Fruit fly (Drosophila melanogaster) whole organism, wandering third instar larva: ENCODE results near the gene Tusp.

Experiments used
- Abd-B ChIP-seq: fragments of >200 bp; optimal IDR thresholded peaks from 2 replicates; lab custom pipeline; 2017; ENCODE audit warnings: missing biosample characterization, missing genetic modification characterization
- CG32264 ChIP-seq: fragments of 200-800 bp; sonication (Bioruptor generic); optimal IDR thresholded peaks from 2 replicates; lab custom pipeline; 2016; ENCODE audit warnings: missing biosample characterization, missing genetic modification characterization
- CG9705 ChIP-seq: fragments of 200-800 bp; sonication (Bioruptor generic); optimal IDR thresholded peaks from 2 replicates; lab custom pipeline; 2018; ENCODE audit warnings: missing biosample characterization, mild to moderate bottlenecking, missing genetic modification characterization
- CrebA ChIP-seq: fragments of 200-800 bp; sonication (Bioruptor generic); optimal IDR thresholded peaks from 2 replicates; lab custom pipeline; 2016; ENCODE audit warnings: missing biosample characterization, mild to moderate bottlenecking, missing genetic modification characterization, borderline replicate concordance
- Dfd ChIP-seq: fragments of >200 bp; optimal IDR thresholded peaks from 2 replicates; lab custom pipeline; 2017; ENCODE audit warnings: missing biosample characterization, missing genetic modification characterization
- Dif ChIP-seq: fragments of 200-275, 200-300 bp; sonication (Bioruptor generic); optimal IDR thresholded peaks from 2 replicates; lab custom pipeline; 2018; ENCODE audit warnings: missing biosample characterization, missing genetic modification characterization; ENCODE audit not compliant: partially characterized antibody
- GATAd ChIP-seq: sonication (Bioruptor generic); optimal IDR thresholded peaks from 2 replicates; lab custom pipeline; 2016; ENCODE audit warnings: missing biosample characterization, missing genetic modification characterization
- HLH106 ChIP-seq: fragments of 200-800 bp; optimal IDR thresholded peaks from 3 replicates; lab custom pipeline; 2019; ENCODE audit warnings: missing biosample characterization, mild to moderate bottlenecking, missing genetic modification characterization, moderate library complexity
- Hnf4 ChIP-seq: fragments of 200-800 bp; sonication (Bioruptor generic); optimal IDR thresholded peaks from 2 replicates; lab custom pipeline; 2016; ENCODE audit warnings: missing biosample characterization, mild to moderate bottlenecking, missing genetic modification characterization
- Hr78 ChIP-seq: fragments of >200 bp; optimal IDR thresholded peaks from 2 replicates; lab custom pipeline; 2017; ENCODE audit warnings: missing biosample characterization, missing genetic modification characterization
- Hr83 ChIP-seq: fragments of 200-300 bp; sonication (Bioruptor generic); optimal IDR thresholded peaks from 2 replicates; lab custom pipeline; 2016; ENCODE audit warnings: missing biosample characterization, mild to moderate bottlenecking, missing genetic modification characterization, moderate library complexity; ENCODE audit not compliant: poor library complexity, severe bottlenecking
- Jra ChIP-seq: sonication (Bioruptor generic); optimal IDR thresholded peaks from 2 replicates; lab custom pipeline; 2016; ENCODE audit warnings: missing biosample characterization, missing genetic modification characterization
- Mio ChIP-seq: sonication (Bioruptor generic); optimal IDR thresholded peaks from 2 replicates; lab custom pipeline; 2016; ENCODE audit warnings: missing biosample characterization, missing genetic modification characterization
- Myc ChIP-seq: fragments of >200 bp; optimal IDR thresholded peaks from 2 replicates; lab custom pipeline; 2017
- N ChIP-seq: fragments of >200 bp; optimal IDR thresholded peaks from 2 replicates; lab custom pipeline; 2018; ENCODE audit warnings: missing biosample characterization, missing external identifiers, missing genetic modification characterization
- OdsH ChIP-seq: fragments of 200-800 bp; sonication (Bioruptor generic); optimal IDR thresholded peaks from 2 replicates; lab custom pipeline; 2016; ENCODE audit warnings: missing biosample characterization, mild to moderate bottlenecking, missing genetic modification characterization
- Rel ChIP-seq, 2 experiments: fragments of 200-800 bp; sonication (Bioruptor generic) in 1 of 2; optimal IDR thresholded peaks; 2 replicates in 1 of 2; 3 replicates in 1 of 2; lab custom pipeline; 2016 to 2019; ENCODE audit warnings: mild to moderate bottlenecking in 2 of 2, missing biosample characterization in 2 of 2, missing genetic modification characterization in 2 of 2, moderate library complexity in 1 of 2
- Sp1 ChIP-seq: fragments of 200-800 bp; sonication (Bioruptor generic); optimal IDR thresholded peaks from 3 replicates; lab custom pipeline; 2019; ENCODE audit warnings: missing biosample characterization, mild to moderate bottlenecking, missing genetic modification characterization, moderate library complexity
- Vsx2 ChIP-seq: fragments of 200-300, 225-300 bp; sonication (Bioruptor generic); optimal IDR thresholded peaks from 2 replicates; lab custom pipeline; 2018; ENCODE audit warnings: missing biosample characterization, missing genetic modification characterization; ENCODE audit not compliant: partially characterized antibody
- br ChIP-seq: fragments of 200-800 bp; sonication (Bioruptor generic); optimal IDR thresholded peaks from 2 replicates; lab custom pipeline; 2016; ENCODE audit warnings: missing biosample characterization, missing genetic modification characterization
- brk ChIP-seq: fragments of 200-800 bp; sonication (Bioruptor generic); optimal IDR thresholded peaks from 2 replicates; lab custom pipeline; 2016; ENCODE audit warnings: missing biosample characterization, mild to moderate bottlenecking, missing genetic modification characterization
- dl ChIP-seq, 2 experiments: fragments of 175-275, 200-275 bp in 1 of 2; fragments of 200-275 bp in 1 of 2; sonication (Bioruptor generic); optimal IDR thresholded peaks; lab custom pipeline; 2018; ENCODE audit warnings: mild to moderate bottlenecking in 2 of 2, missing biosample characterization in 2 of 2, missing genetic modification characterization in 2 of 2, moderate library complexity in 2 of 2; ENCODE audit not compliant: partially characterized antibody in 2 of 2, insufficient read depth in 1 of 2
- dmrt93B ChIP-seq: fragments of 200-800 bp; sonication (Bioruptor generic); optimal IDR thresholded peaks from 2 replicates; lab custom pipeline; 2018; ENCODE audit warnings: missing biosample characterization, mild to moderate bottlenecking, missing genetic modification characterization
- dsf ChIP-seq: sonication (Bioruptor generic); optimal IDR thresholded peaks from 2 replicates; lab custom pipeline; 2016; ENCODE audit warnings: missing biosample characterization, missing genetic modification characterization, borderline replicate concordance
- ey ChIP-seq: fragments of 200-800 bp; sonication (Bioruptor generic); optimal IDR thresholded peaks from 2 replicates; lab custom pipeline; 2016; ENCODE audit warnings: missing biosample characterization, missing genetic modification characterization
- foxo ChIP-seq, 2 experiments: fragments of 200-800 bp; sonication (Bioruptor generic); optimal IDR thresholded peaks; 2 replicates in 1 of 2; 3 replicates in 1 of 2; lab custom pipeline; 2016 to 2017; ENCODE audit warnings: missing biosample characterization in 2 of 2, missing genetic modification characterization in 2 of 2
- fru ChIP-seq: fragments of 200-800 bp; sonication (Bioruptor generic); optimal IDR thresholded peaks from 3 replicates; lab custom pipeline; 2016; ENCODE audit warnings: missing biosample characterization, mild to moderate bottlenecking, missing genetic modification characterization
- h ChIP-seq: fragments of 200-800 bp; sonication (Bioruptor generic); optimal IDR thresholded peaks from 3 replicates; lab custom pipeline; 2016; ENCODE audit warnings: missing biosample characterization, mild to moderate bottlenecking, missing genetic modification characterization
- jim ChIP-seq: fragments of 175-275, 200-325 bp; sonication (Bioruptor generic); optimal IDR thresholded peaks from 2 replicates; lab custom pipeline; 2016; ENCODE audit warnings: missing biosample characterization, mild to moderate bottlenecking, missing genetic modification characterization
- lola ChIP-seq: fragments of >200 bp; optimal IDR thresholded peaks from 2 replicates; lab custom pipeline; 2017; ENCODE audit warnings: missing biosample characterization, missing genetic modification characterization
- pan ChIP-seq: fragments of >200 bp; optimal IDR thresholded peaks from 2 replicates; lab custom pipeline; 2017
- psq ChIP-seq: fragments of 200-800 bp; sonication (Bioruptor generic); optimal IDR thresholded peaks from 3 replicates; lab custom pipeline; 2017; ENCODE audit warnings: missing biosample characterization, mild to moderate bottlenecking, missing genetic modification characterization, moderate library complexity
- rgr ChIP-seq: fragments of 200-800 bp; sonication (Bioruptor generic); optimal IDR thresholded peaks from 3 replicates; lab custom pipeline; 2016; ENCODE audit warnings: missing biosample characterization, mild to moderate bottlenecking, missing genetic modification characterization
- sage ChIP-seq: fragments of 200-800 bp; sonication (Bioruptor generic); optimal IDR thresholded peaks from 2 replicates; lab custom pipeline; 2016; ENCODE audit warnings: missing biosample characterization, mild to moderate bottlenecking, missing genetic modification characterization
- sv ChIP-seq: fragments of 200-800 bp; sonication (Bioruptor generic); optimal IDR thresholded peaks from 3 replicates; lab custom pipeline; 2016; ENCODE audit warnings: missing biosample characterization, missing genetic modification characterization
- tai ChIP-seq: sonication (Bioruptor generic); optimal IDR thresholded peaks from 2 replicates; lab custom pipeline; 2016; ENCODE audit warnings: missing biosample characterization, missing genetic modification characterization
- usp ChIP-seq: fragments of >200 bp; optimal IDR thresholded peaks from 2 replicates; lab custom pipeline; 2017; ENCODE audit warnings: missing biosample characterization, missing genetic modification characterization
- woc ChIP-seq: sonication (Bioruptor generic); optimal IDR thresholded peaks from 2 replicates; lab custom pipeline; 2016; ENCODE audit warnings: missing biosample characterization, mild to moderate bottlenecking, missing genetic modification characterization

Tusp gene

dm6 chr3R:27607218-27607929, at the start of gene Tusp, which contains the start of gene dsd:
Gene Tusp (plus strand): TSS chr3R:27607879.
Gene dsd (minus strand): TSS chr3R:27607396.
- TF ChIP-seq GATAd (GFP tag; lab: Kevin White, UChicago) (peak; percentile 68), woc (GFP tag; lab: Kevin White, UChicago) (peak; percentile 67), Hr83 (peak; percentile 94), lola (GFP tag; lab: Kevin White, UChicago) (no peak), jim (GFP tag; lab: Kevin White, UChicago) (peak; percentile 79), psq (GFP tag; lab: Kevin White, UChicago) (peak; percentile 71), N (GFP tag; lab: Kevin White, UChicago) (no peak), HLH106 (peak; percentile 75), CG9705 (peak; percentile 60), Jra (GFP tag; lab: Kevin White, UChicago) (peak; percentile 46), dmrt93B (peak; percentile 66), Mio (GFP tag; lab: Kevin White, UChicago) (peak; percentile 27), rgr (GFP tag; lab: Kevin White, UChicago) (peak; percentile 82), CG32264 (GFP tag; lab: Kevin White, UChicago) (no peak), dsf (GFP tag; lab: Kevin White, UChicago) (peak; percentile 12), dl (GFP tag; optimal IDR thresholded peaks at IDR 0.05; lab: Kevin White, UChicago; ENCODE audit: insufficient read depth in 1 of 2, partially characterized antibody in 2 of 2) (no peak), h (GFP tag; lab: Kevin White, UChicago) (peak; percentile 79), CrebA (GFP tag; lab: Kevin White, UChicago) (peak; percentile 2), sage (no peak), OdsH (GFP tag; lab: Kevin White, UChicago) (peak; percentile 57), Abd-B (GFP tag; lab: Kevin White, UChicago) (no peak), ey (GFP tag; lab: Kevin White, UChicago) (peak; percentile 58), Sp1 (GFP tag; lab: Kevin White, UChicago) (peak; percentile 60), Vsx2 (GFP tag; lab: Kevin White, UChicago) (no peak), brk (GFP tag; lab: Kevin White, UChicago) (peak; percentile 55), sv (peak; percentile 82), pan (lab: Kevin White, UChicago) (no peak), Dif (GFP tag; lab: Kevin White, UChicago) (no peak), foxo (GFP tag; optimal IDR thresholded peaks at IDR 0.05; lab: Kevin White, UChicago) (peak in 1 of 2 experiments; percentile 85), Hr78 (GFP tag; lab: Kevin White, UChicago) (no peak), br (GFP tag; lab: Kevin White, UChicago) (peak; percentile 73), tai (GFP tag; lab: Kevin White, UChicago) (no peak), fru (GFP tag; lab: Kevin White, UChicago) (peak; percentile 72), Hnf4 (GFP tag; lab: Kevin White, UChicago) (peak; percentile 90), usp (GFP tag; lab: Kevin White, UChicago) (no peak), Rel (GFP tag; optimal IDR thresholded peaks at IDR 0.05; lab: Kevin White, UChicago) (no peak), Rel (tag; optimal IDR thresholded peaks at IDR 0.05; lab: Kevin White, UChicago) (peak; percentile 71), Dfd (no peak), Myc (lab: Kevin White, UChicago) (no peak)

dm6 chr3R:27557970-27558659, 49.6 kb upstream of the Tusp start:
- no peak for TF ChIP-seq CG9705
- no peak for TF ChIP-seq Jra (GFP tag; lab: Kevin White, UChicago)
- TF ChIP-seq dmrt93B: no peak
- TF ChIP-seq HLH106: no peak
- no peak for TF ChIP-seq pan (lab: Kevin White, UChicago)
- TF ChIP-seq Abd-B (GFP tag; lab: Kevin White, UChicago): no peak
- no peak for TF ChIP-seq CG32264 (GFP tag; lab: Kevin White, UChicago)
- TF ChIP-seq rgr (GFP tag; lab: Kevin White, UChicago): no peak
- TF ChIP-seq CrebA (GFP tag; lab: Kevin White, UChicago): no peak
- TF ChIP-seq Myc (lab: Kevin White, UChicago): no peak
- no peak for TF ChIP-seq Mio (GFP tag; lab: Kevin White, UChicago)
- TF ChIP-seq Hr78 (GFP tag; lab: Kevin White, UChicago): no peak
- TF ChIP-seq Hnf4 (GFP tag; lab: Kevin White, UChicago): no peak
- no peak for TF ChIP-seq sv
- no peak for TF ChIP-seq h (GFP tag; lab: Kevin White, UChicago)
- TF ChIP-seq sage: no peak
- TF ChIP-seq tai (GFP tag; lab: Kevin White, UChicago): no peak
- TF ChIP-seq, all 38 proteins: peak for 0
